Fruit fly (Drosophila melanogaster): ENCODE data around the gene CG12147.

The CG12147 gene

dm6 chr3R:5427157-5427556 is at the start of gene CG12147:
Gene CG12147, minus strand, starts transcription at chr3R:5427257.
- TF ChIP-seq usp (GFP tag; optimal IDR thresholded peaks at IDR 0.05): no peak
- no peak for TF ChIP-seq CG32264 (GFP tag; optimal IDR thresholded peaks at IDR 0.05)
- TF ChIP-seq dmrt93B (GFP tag; optimal IDR thresholded peaks at IDR 0.05): no peak
- no peak for TF ChIP-seq Jra (GFP tag; optimal IDR thresholded peaks at IDR 0.05)
- TF ChIP-seq Dif (GFP tag; optimal IDR thresholded peaks at IDR 0.05; ENCODE audit: partially characterized antibody): no peak
- TF ChIP-seq Mio (GFP tag; optimal IDR thresholded peaks at IDR 0.05): no peak
- TF ChIP-seq HLH106 (tag; optimal IDR thresholded peaks at IDR 0.05): no peak
- TF ChIP-seq tai (GFP tag; optimal IDR thresholded peaks at IDR 0.05): no peak
- TF ChIP-seq Sp1 (GFP tag; optimal IDR thresholded peaks at IDR 0.05): no peak
- TF ChIP-seq fru (GFP tag; optimal IDR thresholded peaks at IDR 0.05): no peak
- TF ChIP-seq dl (GFP tag; optimal IDR thresholded peaks at IDR 0.05; ENCODE audit: insufficient read depth in 1 of 2, partially characterized antibody in 2 of 2): no peak
- no peak for TF ChIP-seq Myc (optimal IDR thresholded peaks at IDR 0.05)
- TF ChIP-seq CrebA (GFP tag; optimal IDR thresholded peaks at IDR 0.05; ENCODE audit: borderline replicate concordance): no peak
- no peak for TF ChIP-seq brk (GFP tag; optimal IDR thresholded peaks at IDR 0.05)
- TF ChIP-seq dsf (GFP tag; optimal IDR thresholded peaks at IDR 0.05; ENCODE audit: borderline replicate concordance): no peak
- no peak for TF ChIP-seq h (GFP tag; optimal IDR thresholded peaks at IDR 0.05)

DNA sequence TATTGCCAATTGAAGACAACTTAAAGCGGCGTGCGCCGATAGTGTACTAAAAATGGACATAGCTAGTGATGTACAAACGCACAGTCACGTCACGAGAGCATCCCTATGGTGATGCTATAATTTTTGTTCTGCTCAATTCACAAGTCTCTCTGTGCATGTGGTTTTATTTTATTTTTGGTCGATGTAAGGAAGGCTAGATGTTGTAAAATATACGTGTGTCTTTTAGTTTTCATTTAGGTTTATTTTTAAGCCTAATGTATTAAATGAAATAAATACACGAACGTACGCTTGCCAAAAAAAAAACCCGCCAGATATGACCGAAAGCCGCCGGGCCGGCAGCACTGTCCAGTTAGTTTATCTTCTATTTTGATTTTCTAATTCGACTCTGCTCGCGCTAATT is 47.5 kb upstream of the CG12147 start, which contains the start of the genes CG45100, HDAC3 and Hcs:
CG45100 (minus strand) TSS at position 50 of the 400 bp plus-strand sequence.
HDAC3 (minus strand) TSS at position 50 of the 400 bp plus-strand sequence.
Hcs (plus strand) TSS at position 349 of the 400 bp plus-strand sequence.
- TF ChIP-seq woc (GFP tag; optimal IDR thresholded peaks at IDR 0.05) (peak; percentile 94), CG9705 (GFP tag; optimal IDR thresholded peaks at IDR 0.05) (peak; percentile 19), Rel (GFP tag; optimal IDR thresholded peaks at IDR 0.05) (no peak), Rel (tag; optimal IDR thresholded peaks at IDR 0.05) (no peak), OdsH (GFP tag; optimal IDR thresholded peaks at IDR 0.05) (no peak), Hnf4 (GFP tag; optimal IDR thresholded peaks at IDR 0.05) (no peak), ey (GFP tag; optimal IDR thresholded peaks at IDR 0.05) (peak; percentile 43), lola (GFP tag; optimal IDR thresholded peaks at IDR 0.05) (no peak), brk (GFP tag; optimal IDR thresholded peaks at IDR 0.05) (no peak), Abd-B (GFP tag; optimal IDR thresholded peaks at IDR 0.05) (no peak), sage (GFP tag; optimal IDR thresholded peaks at IDR 0.05) (no peak), Vsx2 (GFP tag; optimal IDR thresholded peaks at IDR 0.05; ENCODE audit: partially characterized antibody) (no peak), rgr (GFP tag; optimal IDR thresholded peaks at IDR 0.05) (no peak), psq (GFP tag; optimal IDR thresholded peaks at IDR 0.05) (peak; percentile 36), fru (GFP tag; optimal IDR thresholded peaks at IDR 0.05) (no peak), Jra (GFP tag; optimal IDR thresholded peaks at IDR 0.05) (no peak), dl (GFP tag; optimal IDR thresholded peaks at IDR 0.05; ENCODE audit: insufficient read depth in 1 of 2, partially characterized antibody in 2 of 2) (no peak), Hr83 (GFP tag; optimal IDR thresholded peaks at IDR 0.05; ENCODE audit: poor library complexity, severe bottlenecking) (no peak), sv (GFP tag; optimal IDR thresholded peaks at IDR 0.05) (peak; percentile 22), tai (GFP tag; optimal IDR thresholded peaks at IDR 0.05) (no peak), dsf (GFP tag; optimal IDR thresholded peaks at IDR 0.05; ENCODE audit: borderline replicate concordance) (no peak), usp (GFP tag; optimal IDR thresholded peaks at IDR 0.05) (no peak), Dif (GFP tag; optimal IDR thresholded peaks at IDR 0.05; ENCODE audit: partially characterized antibody) (no peak), N (GFP tag; optimal IDR thresholded peaks at IDR 0.05) (no peak), CG32264 (GFP tag; optimal IDR thresholded peaks at IDR 0.05) (no peak), Myc (optimal IDR thresholded peaks at IDR 0.05) (peak; percentile 100), foxo (GFP tag; optimal IDR thresholded peaks at IDR 0.05) (no peak), Dfd (GFP tag; optimal IDR thresholded peaks at IDR 0.05) (no peak), jim (GFP tag; optimal IDR thresholded peaks at IDR 0.05) (no peak), pan (optimal IDR thresholded peaks at IDR 0.05) (no peak), h (GFP tag; optimal IDR thresholded peaks at IDR 0.05) (no peak), dmrt93B (GFP tag; optimal IDR thresholded peaks at IDR 0.05) (no peak), HLH106 (tag; optimal IDR thresholded peaks at IDR 0.05) (no peak), CrebA (GFP tag; optimal IDR thresholded peaks at IDR 0.05; ENCODE audit: borderline replicate concordance) (no peak), GATAd (GFP tag; optimal IDR thresholded peaks at IDR 0.05) (no peak), Hr78 (GFP tag; optimal IDR thresholded peaks at IDR 0.05) (no peak), br (GFP tag; optimal IDR thresholded peaks at IDR 0.05) (no peak), Mio (GFP tag; optimal IDR thresholded peaks at IDR 0.05) (no peak), Sp1 (GFP tag; optimal IDR thresholded peaks at IDR 0.05) (no peak)
